Worm (Caenorhabditis elegans) whole organism, young adult: ENCODE data around the gene F10E7.11.
A peak's percentile ranks its signal among the peaks of the same experiment; 100 is the strongest.

Experiments used
- D2030.7 ChIP-seq: fragments of 200-800 bp; sonication (Bioruptor generic); IDR thresholded peaks from 2 replicates; pipeline ENCODE4 v1.3.6; 2022; ENCODE audit warnings: missing genetic modification reagents, missing genetic modification characterization, missing compliant biosample characterization
- F10E7.11 ChIP-seq: sonication (generic microtip); optimal IDR thresholded peaks from 2 replicates; lab custom pipeline; 2017; ENCODE audit warnings: mild to moderate bottlenecking, missing genetic modification characterization, moderate library complexity, missing compliant biosample characterization
- F33H1.4 ChIP-seq: fragments of 200-800 bp; sonication (Bioruptor generic); IDR thresholded peaks from 2 replicates; pipeline ENCODE4 v1.3.6; 2022; ENCODE audit warnings: missing genetic modification reagents, missing genetic modification characterization, missing compliant biosample characterization
- F37B4.10 ChIP-seq: fragments of 200-800 bp; sonication (Bioruptor generic); IDR thresholded peaks from 2 replicates; pipeline ENCODE4 v1.3.6; 2022; ENCODE audit warnings: missing genetic modification characterization, missing compliant biosample characterization
- F49E8.2 ChIP-seq: sonication (generic microtip); optimal IDR thresholded peaks from 3 replicates; lab custom pipeline; 2017; ENCODE audit warnings: missing genetic modification characterization, mild to moderate bottlenecking, missing compliant biosample characterization, antibody characterized with exemption, moderate library complexity; ENCODE audit not compliant: insufficient read depth
- F55B11.4 ChIP-seq: sonication (generic microtip); optimal IDR thresholded peaks from 2 replicates; lab custom pipeline; 2016; ENCODE audit warnings: missing compliant biosample characterization, missing genetic modification characterization, borderline replicate concordance; ENCODE audit not compliant: insufficient read depth
- K11D2.4 ChIP-seq: fragments of 200-800 bp; sonication (Bioruptor generic); IDR thresholded peaks from 2 replicates; pipeline ENCODE4 v1.3.6; 2022; ENCODE audit warnings: missing genetic modification reagents, missing genetic modification characterization, missing compliant biosample characterization
- T07F8.4 ChIP-seq: sonication (generic microtip); optimal IDR thresholded peaks from 2 replicates; lab custom pipeline; 2016; ENCODE audit warnings: mild to moderate bottlenecking, missing genetic modification characterization, moderate library complexity, missing compliant biosample characterization
- T26A5.8 ChIP-seq: sonication (generic microtip); optimal IDR thresholded peaks from 2 replicates; lab custom pipeline; 2016; ENCODE audit warnings: missing genetic modification characterization, missing compliant biosample characterization
- Y53F4B.3 ChIP-seq: fragments of 200-800 bp; sonication (Bioruptor generic); IDR thresholded peaks from 2 replicates; pipeline ENCODE4 v1.3.6; 2022; ENCODE audit warnings: missing genetic modification reagents, missing genetic modification characterization, missing compliant biosample characterization
- Y53G8AR.9 ChIP-seq: fragments of 200-800 bp; sonication (Bioruptor generic); conservative IDR thresholded peaks from 2 replicates; pipeline ENCODE4 v1.3.6; 2022; ENCODE audit warnings: missing genetic modification reagents, missing genetic modification characterization, missing compliant biosample characterization
- Y79H2A.3 ChIP-seq: fragments of 200-800 bp; sonication (Bioruptor generic); conservative IDR thresholded peaks from 2 replicates; pipeline ENCODE4 v1.3.6; 2022; ENCODE audit warnings: missing genetic modification reagents, missing genetic modification characterization, missing compliant biosample characterization
- attf-5 ChIP-seq: fragments of 200-800 bp; sonication (Bioruptor generic); optimal IDR thresholded peaks from 2 replicates; lab custom pipeline; 2018; ENCODE audit warnings: mild to moderate bottlenecking, missing genetic modification characterization, missing compliant biosample characterization
- bed-2 ChIP-seq: fragments of 200-800 bp; sonication (Bioruptor generic); IDR thresholded peaks from 2 replicates; pipeline ENCODE4 v1.3.6; 2022; ENCODE audit warnings: missing genetic modification reagents, missing genetic modification characterization, missing compliant biosample characterization
- cebp-1 ChIP-seq, 2 experiments: fragments of 200-800 bp in 1 of 2; sonication (Bioruptor generic) in 1 of 2; sonication (generic microtip) in 1 of 2; IDR thresholded peaks in 1 of 2; optimal IDR thresholded peaks in 1 of 2; 2 replicates each; pipeline versions ENCODE4 v1.3.6 to Lab custom; 2017 to 2022; ENCODE audit warnings: missing compliant biosample characterization in 2 of 2, missing genetic modification characterization in 2 of 2, mild to moderate bottlenecking in 1 of 2, missing genetic modification reagents in 1 of 2, moderate library complexity in 1 of 2
- ceh-40 ChIP-seq: fragments of 200-800 bp; sonication (Bioruptor generic); IDR thresholded peaks from 2 replicates; pipeline ENCODE4 v1.3.6; 2022; ENCODE audit warnings: missing genetic modification characterization, missing compliant biosample characterization
- ceh-91 ChIP-seq: fragments of 200-800 bp; sonication (Bioruptor generic); IDR thresholded peaks from 2 replicates; pipeline ENCODE4 v1.3.6; 2022; ENCODE audit warnings: missing genetic modification reagents, missing genetic modification characterization, missing compliant biosample characterization
- chd-7 ChIP-seq: sonication (generic microtip); optimal IDR thresholded peaks from 2 replicates; lab custom pipeline; 2016; ENCODE audit warnings: mild to moderate bottlenecking, missing genetic modification characterization, moderate library complexity, missing compliant biosample characterization
- die-1 ChIP-seq: sonication (generic microtip); optimal IDR thresholded peaks from 2 replicates; lab custom pipeline; 2016; ENCODE audit warnings: missing genotype, mild to moderate bottlenecking, missing genetic modification characterization, missing compliant biosample characterization
- dox-1 ChIP-seq: fragments of 200-800 bp; sonication (Bioruptor generic); IDR thresholded peaks from 2 replicates; pipeline ENCODE4 v1.3.6; 2022; ENCODE audit warnings: missing genetic modification reagents, missing genetic modification characterization, missing compliant biosample characterization
- dpff-1 ChIP-seq: sonication (generic microtip); optimal IDR thresholded peaks from 2 replicates; lab custom pipeline; 2017; ENCODE audit warnings: mild to moderate bottlenecking, missing genetic modification characterization, missing compliant biosample characterization
- egl-44 ChIP-seq: fragments of 200-800 bp; sonication (Bioruptor generic); IDR thresholded peaks from 2 replicates; pipeline ENCODE4 v1.3.6; 2022; ENCODE audit warnings: missing genetic modification reagents, missing genetic modification characterization, missing compliant biosample characterization
- ekl-4 ChIP-seq: fragments of 200-800 bp; sonication (Bioruptor generic); IDR thresholded peaks from 2 replicates; pipeline ENCODE4 v1.3.6; 2022; ENCODE audit warnings: missing genetic modification reagents, missing genetic modification characterization, missing compliant biosample characterization
- ets-4 ChIP-seq: fragments of 200-800 bp; sonication (Bioruptor generic); optimal IDR thresholded peaks from 2 replicates; lab custom pipeline; 2018; ENCODE audit warnings: mild to moderate bottlenecking, missing genetic modification characterization, missing compliant biosample characterization
- fkh-3 ChIP-seq: sonication (generic microtip); optimal IDR thresholded peaks from 2 replicates; lab custom pipeline; 2016; ENCODE audit warnings: mild to moderate bottlenecking, missing genetic modification characterization, missing compliant biosample characterization
- hlh-12 ChIP-seq: sonication (generic microtip); optimal IDR thresholded peaks from 2 replicates; lab custom pipeline; 2016; ENCODE audit warnings: missing genetic modification characterization, missing compliant biosample characterization
- hmg-20 ChIP-seq: fragments of 200-800 bp; sonication (Bioruptor generic); IDR thresholded peaks from 2 replicates; pipeline ENCODE4 v1.3.6; 2022; ENCODE audit warnings: missing genetic modification reagents, missing genetic modification characterization, missing compliant biosample characterization
- lag-1 ChIP-seq: fragments of 200-800 bp; sonication (Bioruptor generic); IDR thresholded peaks from 2 replicates; pipeline ENCODE4 v1.3.6; 2022; ENCODE audit warnings: missing genetic modification reagents, missing genetic modification characterization, missing compliant biosample characterization
- let-526 ChIP-seq: fragments of 200-800 bp; sonication (Bioruptor generic); IDR thresholded peaks from 2 replicates; pipeline ENCODE4 v1.3.6; 2022; ENCODE audit warnings: missing genetic modification reagents, missing genetic modification characterization, missing compliant biosample characterization
- let-607 ChIP-seq, 2 experiments: fragments of 200-800 bp in 1 of 2; sonication (Bioruptor generic) in 1 of 2; sonication (generic microtip) in 1 of 2; optimal IDR thresholded peaks; 2 replicates each; lab custom pipeline; 2016 to 2018; ENCODE audit warnings: mild to moderate bottlenecking in 2 of 2, missing compliant biosample characterization in 2 of 2, missing genetic modification characterization in 2 of 2, moderate library complexity in 2 of 2, missing genotype in 1 of 2
- lin-54 ChIP-seq: fragments of 200-800 bp; sonication (Bioruptor generic); optimal IDR thresholded peaks from 2 replicates; lab custom pipeline; 2018; ENCODE audit warnings: mild to moderate bottlenecking, missing genetic modification characterization, missing compliant biosample characterization
- madf-10 ChIP-seq: sonication (generic microtip); optimal IDR thresholded peaks from 2 replicates; lab custom pipeline; 2016; ENCODE audit warnings: mild to moderate bottlenecking, missing genetic modification characterization, missing compliant biosample characterization
- madf-8 ChIP-seq: fragments of 200-800 bp; sonication (Bioruptor generic); conservative IDR thresholded peaks from 2 replicates; pipeline ENCODE4 v1.3.6; 2022; ENCODE audit warnings: missing genetic modification reagents, missing genetic modification characterization, missing compliant biosample characterization
- mcd-1 ChIP-seq: fragments of 200-800 bp; sonication (Bioruptor generic); IDR thresholded peaks from 2 replicates; pipeline ENCODE4 v1.3.6; 2022; ENCODE audit warnings: missing genetic modification reagents, missing genetic modification characterization, missing compliant biosample characterization
- mel-28 ChIP-seq: sonication (generic microtip); optimal IDR thresholded peaks from 2 replicates; lab custom pipeline; 2016; ENCODE audit warnings: borderline replicate concordance, mild to moderate bottlenecking, missing genetic modification characterization, missing compliant biosample characterization
- mes-4 ChIP-seq: sonication (generic microtip); optimal IDR thresholded peaks from 2 replicates; lab custom pipeline; 2016; ENCODE audit warnings: missing genotype, missing genetic modification characterization, missing compliant biosample characterization
- mxl-1 ChIP-seq: sonication (generic microtip); optimal IDR thresholded peaks from 2 replicates; lab custom pipeline; 2016; ENCODE audit warnings: missing genetic modification characterization, missing compliant biosample characterization
- nfyb-1 ChIP-seq: fragments of 200-800 bp; sonication (Bioruptor generic); IDR thresholded peaks from 2 replicates; pipeline ENCODE4 v1.3.6; 2022; ENCODE audit warnings: missing genetic modification reagents, missing genetic modification characterization, missing compliant biosample characterization
- nhr-179 ChIP-seq: sonication (generic microtip); optimal IDR thresholded peaks from 2 replicates; lab custom pipeline; 2016; ENCODE audit warnings: mild to moderate bottlenecking, missing genetic modification characterization, missing compliant biosample characterization
- rcor-1 ChIP-seq: fragments of 200-800 bp; sonication (Bioruptor generic); IDR thresholded peaks from 2 replicates; pipeline ENCODE4 v1.3.6; 2022; ENCODE audit warnings: missing genetic modification reagents, missing genetic modification characterization, missing compliant biosample characterization
- rec-8 ChIP-seq, 2 experiments: sonication (generic microtip); optimal IDR thresholded peaks; 2 replicates each; lab custom pipeline; 2016; ENCODE audit warnings: mild to moderate bottlenecking in 2 of 2, missing genetic modification characterization in 2 of 2, missing genetic modification reagents in 2 of 2, missing genotype in 2 of 2, missing biosample characterization in 1 of 2, missing compliant biosample characterization in 1 of 2, moderate library complexity in 1 of 2
- rpc-1 ChIP-seq, 2 experiments: fragments of 150-350 bp in 1 of 2; sonication (generic microtip) in 1 of 2; optimal IDR thresholded peaks; 2 replicates each; lab custom pipeline; 2014 to 2018; ENCODE audit warnings: missing biosample characterization in 1 of 2, missing genetic modification characterization in 1 of 2, missing genetic modification reagents in 1 of 2, missing genotype in 1 of 2
- sea-2 ChIP-seq: fragments of 200-800 bp; sonication (Bioruptor generic); IDR thresholded peaks from 2 replicates; pipeline ENCODE4 v1.3.6; 2022; ENCODE audit warnings: missing genetic modification characterization, missing compliant biosample characterization
- unc-130 ChIP-seq: sonication (generic microtip); optimal IDR thresholded peaks from 2 replicates; lab custom pipeline; 2016; ENCODE audit warnings: missing genetic modification reagents, missing genetic modification characterization, missing compliant biosample characterization
- xnd-1 ChIP-seq: sonication (generic microtip); optimal IDR thresholded peaks from 2 replicates; lab custom pipeline; 2016; ENCODE audit warnings: missing genotype, missing genetic modification reagents, missing genetic modification characterization, missing compliant biosample characterization
- zim-3 ChIP-seq: sonication (generic microtip); optimal IDR thresholded peaks from 2 replicates; lab custom pipeline; 2017; ENCODE audit warnings: mild to moderate bottlenecking, missing genetic modification characterization, moderate library complexity, missing compliant biosample characterization
- ztf-28 ChIP-seq: fragments of 200-800 bp; sonication (Bioruptor generic); IDR thresholded peaks from 2 replicates; pipeline ENCODE4 v1.3.6; 2022; ENCODE audit warnings: missing genetic modification reagents, missing genetic modification characterization, missing compliant biosample characterization

Gene F10E7.11

ce11 chrII:7075564-7076228 lies 47.0 kb downstream of the F10E7.11 start, which contains the start of gene T02G5.7 (continued):
- no peak for TF ChIP-seq T26A5.8
- no peak for TF ChIP-seq let-607 (tag; optimal IDR thresholded peaks at IDR 0.05; lab: Kevin White, UChicago)
- TF ChIP-seq D2030.7: no peak
- peak; percentile 21 for TF ChIP-seq chd-7 (tag; lab: Kevin White, UChicago)
- TF ChIP-seq rcor-1 (GFP tag; lab: Robert Waterston, UW): no peak
- no peak for TF ChIP-seq ceh-40
- no peak for TF ChIP-seq F33H1.4 (GFP tag; lab: Robert Waterston, UW)
- TF ChIP-seq dpff-1 (tag; lab: Kevin White, UChicago): peak; percentile 75
- TF ChIP-seq egl-44 (GFP tag; lab: Robert Waterston, UW): no peak
- no peak for TF ChIP-seq madf-8 (GFP tag; lab: Robert Waterston, UW)
- peak; percentile 5 for TF ChIP-seq lin-54 (GFP tag; lab: Kevin White, UChicago)
- no peak for TF ChIP-seq attf-5 (GFP tag; lab: Kevin White, UChicago)
- peak; percentile 36 for TF ChIP-seq mcd-1
- TF ChIP-seq fkh-3 (tag; lab: Kevin White, UChicago): no peak
- no peak for TF ChIP-seq madf-10 (tag; lab: Kevin White, UChicago)
- no peak for TF ChIP-seq unc-130
- TF ChIP-seq Y79H2A.3 (GFP tag; lab: Robert Waterston, UW): no peak
- no peak for TF ChIP-seq mxl-1 (tag; lab: Kevin White, UChicago)
- TF ChIP-seq xnd-1: no peak
- no peak for TF ChIP-seq bed-2 (GFP tag; lab: Robert Waterston, UW)
- TF ChIP-seq hlh-12 (tag; lab: Kevin White, UChicago): no peak
- TF ChIP-seq mes-4 (tag; lab: Kevin White, UChicago): no peak
- no peak for TF ChIP-seq sea-2 (GFP tag; lab: Robert Waterston, UW)
- no peak; the same call in 1 of the 2 replicates for TF ChIP-seq K11D2.4
- no peak for TF ChIP-seq cebp-1 (GFP tag; IDR thresholded peaks at IDR 0.05; lab: Robert Waterston, UW)
- TF ChIP-seq cebp-1 (tag; optimal IDR thresholded peaks at IDR 0.05; lab: Kevin White, UChicago): peak; percentile 36
- no peak for TF ChIP-seq nhr-179 (tag; lab: Kevin White, UChicago)
- no peak for TF ChIP-seq F49E8.2 (tag; lab: Kevin White, UChicago)
- no peak for TF ChIP-seq mel-28 (tag; lab: Kevin White, UChicago)
- TF ChIP-seq zim-3 (tag; lab: Kevin White, UChicago): peak; percentile 74
- no peak for TF ChIP-seq Y53F4B.3 (GFP tag; lab: Robert Waterston, UW)
- no peak for TF ChIP-seq dox-1
- no peak for TF ChIP-seq let-526 (GFP tag; lab: Robert Waterston, UW)
- no peak for TF ChIP-seq T07F8.4 (tag; lab: Kevin White, UChicago)
- TF ChIP-seq F10E7.11 (tag; lab: Kevin White, UChicago): no peak
- TF ChIP-seq hmg-20 (GFP tag; lab: Robert Waterston, UW): no peak
- 0 out of 2 replicates have a peak, but pooled peaks have one; percentile 17 for TF ChIP-seq ekl-4 (GFP tag; lab: Robert Waterston, UW)
- no peak for TF ChIP-seq rpc-1 (optimal IDR thresholded peaks at IDR 0.05; lab: Kevin White, UChicago)
- no peak for TF ChIP-seq rpc-1 (tag; optimal IDR thresholded peaks at IDR 0.05; lab: Kevin White, UChicago)
- peak; percentile 42; the same call in 1 of the 2 replicates for TF ChIP-seq nfyb-1
- TF ChIP-seq ztf-28 (GFP tag; lab: Robert Waterston, UW): no peak
- no peak for TF ChIP-seq F55B11.4 (tag; lab: Kevin White, UChicago)
- TF ChIP-seq F37B4.10: no peak
- TF ChIP-seq Y53G8AR.9: peak; percentile 78
- no peak for TF ChIP-seq rec-8 (tag; optimal IDR thresholded peaks at IDR 0.05; lab: Kevin White, UChicago)
- TF ChIP-seq die-1 (tag; lab: Kevin White, UChicago): no peak
- TF ChIP-seq ets-4 (GFP tag; lab: Kevin White, UChicago): no peak
- no peak for TF ChIP-seq ceh-91
- no peak for TF ChIP-seq lag-1 (GFP tag; lab: Robert Waterston, UW)
